Worm (Caenorhabditis elegans): ENCODE data around the gene srx-115.

DNA sequence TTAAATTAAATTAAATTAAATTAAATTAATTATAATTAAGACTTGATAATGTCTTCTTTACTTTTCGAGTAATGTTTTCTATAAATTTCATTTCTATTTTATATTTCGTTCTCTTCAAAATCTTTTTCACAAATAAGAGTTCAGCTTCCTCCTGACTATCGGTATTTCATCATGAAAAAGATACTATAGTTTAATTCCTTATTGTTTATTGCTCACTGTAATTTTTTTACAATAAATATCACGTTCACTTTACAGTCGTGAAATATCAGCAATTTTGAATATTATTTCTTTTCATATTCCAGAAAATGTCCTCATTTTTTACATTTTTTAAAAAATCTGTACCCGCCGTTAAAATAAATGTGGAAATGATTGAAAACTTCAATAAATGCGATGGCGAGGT, 35.3 kb upstream of the srx-115 start, which contains the start of gene ZC196.3:
- TF ChIP-seq ceh-2 (tag; optimal IDR thresholded peaks at IDR 0.05) (no peak), nhr-232 (tag; optimal IDR thresholded peaks at IDR 0.05) (no peak), ceh-45 (GFP tag; IDR thresholded peaks at IDR 0.05) (no peak), nhr-11 (tag; optimal IDR thresholded peaks at IDR 0.05) (no peak), mec-3 (tag; optimal IDR thresholded peaks at IDR 0.05; ENCODE audit: borderline replicate concordance) (no peak), F13H6.1 (tag; optimal IDR thresholded peaks at IDR 0.05) (no peak), nfya-1 (tag; optimal IDR thresholded peaks at IDR 0.05) (no peak), ztf-16 (tag; optimal IDR thresholded peaks at IDR 0.05) (no peak), sox-2 (GFP tag; IDR thresholded peaks at IDR 0.05) (no peak), madf-2 (tag; optimal IDR thresholded peaks at IDR 0.05) (no peak), ets-4 (tag; optimal IDR thresholded peaks at IDR 0.05) (no peak)
